Fruit fly (Drosophila melanogaster) whole organism, embryonic: ENCODE results near the gene CG8369.

Experiments used
- Atf3 ChIP-seq: fragments of 200-800 bp; sonication (Bioruptor generic); optimal IDR thresholded peaks from 3 replicates; lab custom pipeline; 2016; ENCODE audit warnings: missing biosample characterization, missing genetic modification characterization
- CG10209 ChIP-seq: fragments of 200-800 bp; sonication (Bioruptor generic); optimal IDR thresholded peaks from 3 replicates; lab custom pipeline; 2017; ENCODE audit warnings: missing biosample characterization, mild to moderate bottlenecking, missing genetic modification characterization, missing genetic modification reagents
- CG10431 ChIP-seq: fragments of 200-800 bp; sonication (Bioruptor generic); optimal IDR thresholded peaks from 3 replicates; lab custom pipeline; 2018; ENCODE audit warnings: missing biosample characterization, mild to moderate bottlenecking, missing genetic modification characterization
- CG10979 ChIP-seq: fragments of 200-800 bp; sonication (Bioruptor generic); optimal IDR thresholded peaks from 2 replicates; lab custom pipeline; 2018; ENCODE audit warnings: missing biosample characterization, mild to moderate bottlenecking, missing genetic modification characterization, moderate library complexity
- CG11723 ChIP-seq: fragments of 200-800 bp; sonication (Bioruptor generic); optimal IDR thresholded peaks from 2 replicates; lab custom pipeline; 2017; ENCODE audit warnings: missing biosample characterization, mild to moderate bottlenecking, missing genetic modification characterization
- CG13775 ChIP-seq: fragments of 200-800 bp; sonication (Bioruptor generic); optimal IDR thresholded peaks from 3 replicates; lab custom pipeline; 2017; ENCODE audit warnings: missing biosample characterization, mild to moderate bottlenecking, missing genetic modification characterization
- CG14860 ChIP-seq: fragments of 200-800 bp; sonication (Bioruptor generic); IDR thresholded peaks from 3 replicates; pipeline ENCODE4 v1.3.6; 2022; ENCODE audit warnings: missing biosample characterization, missing genetic modification characterization; ENCODE audit not compliant: partially characterized antibody
- CG17385 ChIP-seq: fragments of 200-800 bp; sonication (Bioruptor generic); optimal IDR thresholded peaks from 3 replicates; lab custom pipeline; 2018; ENCODE audit warnings: missing biosample characterization, mild to moderate bottlenecking, missing genetic modification characterization
- CG33213 ChIP-seq: fragments of 200-800 bp; sonication (Bioruptor generic); optimal IDR thresholded peaks from 3 replicates; lab custom pipeline; 2016; ENCODE audit warnings: missing biosample characterization, missing genetic modification characterization
- CG34224 ChIP-seq: fragments of 200-800 bp; sonication (Bioruptor generic); IDR thresholded peaks from 3 replicates; pipeline ENCODE4 v1.3.6; 2022; ENCODE audit warnings: missing biosample characterization, missing genetic modification characterization; ENCODE audit not compliant: partially characterized antibody
- CG3847 ChIP-seq: fragments of 200-800 bp; sonication (Bioruptor generic); IDR thresholded peaks from 2 replicates; pipeline ENCODE4 v1.3.6; 2022; ENCODE audit warnings: missing biosample characterization, missing genetic modification characterization
- CG3995 ChIP-seq: fragments of 200-800 bp; sonication (Bioruptor generic); optimal IDR thresholded peaks from 3 replicates; lab custom pipeline; 2016; ENCODE audit warnings: missing biosample characterization, missing genetic modification characterization
- CG4360 ChIP-seq: fragments of 200-800 bp; sonication (Bioruptor generic); IDR thresholded peaks from 2 replicates; pipeline ENCODE4 v1.3.6; 2022; ENCODE audit warnings: missing biosample characterization, missing genetic modification characterization
- CG7987 ChIP-seq: fragments of 200-800 bp; sonication (Bioruptor generic); optimal IDR thresholded peaks from 2 replicates; lab custom pipeline; 2018; ENCODE audit warnings: missing biosample characterization, mild to moderate bottlenecking, missing genetic modification characterization, moderate library complexity
- CG9215 ChIP-seq: fragments of 200-800 bp; sonication (Bioruptor generic); IDR thresholded peaks from 2 replicates; pipeline ENCODE4 v1.3.6; 2022; ENCODE audit warnings: missing biosample characterization, missing genetic modification characterization
- CG9437 ChIP-seq: fragments of 200-800 bp; sonication (Bioruptor generic); optimal IDR thresholded peaks from 2 replicates; lab custom pipeline; 2018; ENCODE audit warnings: missing biosample characterization, mild to moderate bottlenecking, missing genetic modification characterization
- CrebB ChIP-seq: fragments of 200-800 bp; sonication (Bioruptor generic); optimal IDR thresholded peaks from 3 replicates; lab custom pipeline; 2018; ENCODE audit warnings: missing biosample characterization, mild to moderate bottlenecking, missing genetic modification characterization
- D ChIP-seq, 2 experiments: fragments of 200-800 bp in 1 of 2; fragments of >200 bp in 1 of 2; sonication (Bioruptor generic) in 1 of 2; optimal IDR thresholded peaks; 2 replicates in 1 of 2; 3 replicates in 1 of 2; lab custom pipeline; 2017; ENCODE audit warnings: mild to moderate bottlenecking in 1 of 2, missing biosample characterization in 1 of 2, missing genetic modification characterization in 1 of 2, missing genetic modification reagents in 1 of 2
- Dp ChIP-seq: fragments of 200-800 bp; sonication (Bioruptor generic); optimal IDR thresholded peaks from 2 replicates; lab custom pipeline; 2018; ENCODE audit warnings: missing biosample characterization, mild to moderate bottlenecking, missing genetic modification characterization, moderate library complexity
- Hr39 ChIP-seq: fragments of >200 bp; optimal IDR thresholded peaks from 2 replicates; lab custom pipeline; 2017
- Lim3 ChIP-seq: fragments of 200-800 bp; sonication (Bioruptor generic); IDR thresholded peaks from 2 replicates; pipeline ENCODE4 v1.3.6; 2022; ENCODE audit warnings: missing biosample characterization, missing genetic modification characterization
- NfI ChIP-seq: fragments of 200-800 bp; sonication (Bioruptor generic); optimal IDR thresholded peaks from 3 replicates; lab custom pipeline; 2018; ENCODE audit warnings: missing biosample characterization, mild to moderate bottlenecking, missing genetic modification characterization, moderate library complexity
- Optix ChIP-seq: fragments of 200-800 bp; sonication (Bioruptor generic); IDR thresholded peaks from 3 replicates; pipeline ENCODE4 v1.3.6; 2022; ENCODE audit warnings: missing biosample characterization, missing genetic modification characterization
- Sin3A ChIP-seq: fragments of >200 bp; optimal IDR thresholded peaks from 2 replicates; lab custom pipeline; 2018
- Sox102F ChIP-seq: fragments of 200-800 bp; sonication (Bioruptor generic); optimal IDR thresholded peaks from 2 replicates; lab custom pipeline; 2018; ENCODE audit warnings: missing biosample characterization, mild to moderate bottlenecking, missing genetic modification characterization, moderate library complexity
- Ssrp ChIP-seq: fragments of 200-800 bp; sonication (Bioruptor generic); optimal IDR thresholded peaks from 2 replicates; lab custom pipeline; 2018; ENCODE audit warnings: missing biosample characterization, mild to moderate bottlenecking, missing genetic modification characterization, moderate library complexity
- Xrp1 ChIP-seq: fragments of 200-800 bp; sonication (Bioruptor generic); IDR thresholded peaks from 2 replicates; pipeline ENCODE4 v1.3.6; 2022; ENCODE audit warnings: missing biosample characterization, missing genetic modification characterization
- bsh ChIP-seq, 2 experiments: fragments of 200-800 bp; sonication (Bioruptor generic); optimal IDR thresholded peaks; 2 replicates each; lab custom pipeline; 2017 to 2018; ENCODE audit warnings: mild to moderate bottlenecking in 2 of 2, missing biosample characterization in 2 of 2, missing genetic modification characterization in 2 of 2, moderate library complexity in 1 of 2
- cas ChIP-seq: fragments of 200-800 bp; sonication (Bioruptor generic); IDR thresholded peaks from 2 replicates; pipeline ENCODE4 v1.3.6; 2022; ENCODE audit warnings: missing biosample characterization, missing genetic modification characterization
- danr ChIP-seq: fragments of 200-800 bp; sonication (Bioruptor generic); IDR thresholded peaks from 2 replicates; pipeline ENCODE4 v1.3.6; 2022; ENCODE audit warnings: missing biosample characterization, missing genetic modification characterization
- dimm ChIP-seq: fragments of 200-800 bp; sonication (Bioruptor generic); IDR thresholded peaks from 2 replicates; pipeline ENCODE4 v1.3.6; 2022; ENCODE audit warnings: missing biosample characterization, missing genetic modification characterization
- dmrt11E ChIP-seq: fragments of 200-800 bp; sonication (Bioruptor generic); optimal IDR thresholded peaks from 3 replicates; lab custom pipeline; 2018; ENCODE audit warnings: missing biosample characterization, mild to moderate bottlenecking, missing genetic modification characterization, moderate library complexity
- esg ChIP-seq: fragments of 200-800 bp; sonication (Bioruptor generic); conservative IDR thresholded peaks from 2 replicates; pipeline ENCODE4 v1.3.6; 2022; ENCODE audit warnings: missing biosample characterization, missing genetic modification characterization
- ewg ChIP-seq: fragments of 200-800 bp; sonication (Bioruptor generic); optimal IDR thresholded peaks from 3 replicates; lab custom pipeline; 2017; ENCODE audit warnings: mild to moderate bottlenecking, missing biosample characterization, missing genetic modification reagents, missing genetic modification characterization
- ftz-f1 ChIP-seq: fragments of 200-800 bp; sonication (Bioruptor generic); optimal IDR thresholded peaks from 2 replicates; lab custom pipeline; 2016; ENCODE audit warnings: missing biosample characterization, missing genetic modification characterization
- gcm ChIP-seq: fragments of 200-800 bp; sonication (Bioruptor generic); optimal IDR thresholded peaks from 2 replicates; lab custom pipeline; 2019; ENCODE audit warnings: missing biosample characterization, mild to moderate bottlenecking, missing genetic modification characterization, moderate library complexity
- gsb ChIP-seq: fragments of 200-800 bp; sonication (Bioruptor generic); IDR thresholded peaks from 2 replicates; pipeline ENCODE4 v1.3.6; 2022; ENCODE audit warnings: missing biosample characterization, missing genetic modification characterization
- ind ChIP-seq: fragments of 200-800 bp; sonication (Bioruptor generic); optimal IDR thresholded peaks from 3 replicates; lab custom pipeline; 2016; ENCODE audit warnings: missing biosample characterization, missing genetic modification characterization
- jing ChIP-seq: fragments of 200-800 bp; sonication (Bioruptor generic); optimal IDR thresholded peaks from 2 replicates; lab custom pipeline; 2018; ENCODE audit warnings: missing biosample characterization, mild to moderate bottlenecking, missing genetic modification characterization
- luna ChIP-seq: fragments of 200-800 bp; sonication (Bioruptor generic); optimal IDR thresholded peaks from 2 replicates; lab custom pipeline; 2016; ENCODE audit warnings: missing biosample characterization, missing genetic modification characterization
- sc ChIP-seq, 3 experiments: fragments of >200 bp in 2 of 3; fragments of 200-800 bp in 1 of 3; sonication (Bioruptor generic) in 1 of 3; optimal IDR thresholded peaks; 2 replicates in 2 of 3; 3 replicates in 1 of 3; lab custom pipeline; 2017; ENCODE audit warnings: mild to moderate bottlenecking in 1 of 3, missing biosample characterization in 1 of 3, missing genetic modification characterization in 1 of 3, missing genetic modification reagents in 1 of 3
- sd ChIP-seq: fragments of 200-800 bp; sonication (Bioruptor generic); optimal IDR thresholded peaks from 3 replicates; lab custom pipeline; 2018; ENCODE audit warnings: missing biosample characterization, mild to moderate bottlenecking, missing genetic modification characterization, moderate library complexity
- sima ChIP-seq: fragments of 200-800 bp; sonication (Bioruptor generic); optimal IDR thresholded peaks from 2 replicates; lab custom pipeline; 2016; ENCODE audit warnings: missing biosample characterization, missing genetic modification characterization
- sna ChIP-seq: fragments of 200-800 bp; sonication (Bioruptor generic); IDR thresholded peaks from 2 replicates; pipeline ENCODE4 v1.3.6; 2022; ENCODE audit warnings: missing biosample characterization, missing genetic modification characterization; ENCODE audit not compliant: partially characterized antibody
- sqz ChIP-seq: fragments of 200-800 bp; sonication (Bioruptor generic); optimal IDR thresholded peaks from 3 replicates; lab custom pipeline; 2018; ENCODE audit warnings: missing biosample characterization, mild to moderate bottlenecking, missing genetic modification characterization
- trem ChIP-seq: fragments of 200-800 bp; optimal IDR thresholded peaks from 3 replicates; lab custom pipeline; 2019; ENCODE audit warnings: missing biosample characterization, mild to moderate bottlenecking, missing genetic modification characterization, moderate library complexity
- vfl ChIP-seq: fragments of 200-800 bp; sonication (Bioruptor generic); optimal IDR thresholded peaks from 2 replicates; lab custom pipeline; 2016; ENCODE audit warnings: missing biosample characterization, missing genetic modification characterization
- wek ChIP-seq: fragments of 200-800 bp; sonication (Bioruptor generic); optimal IDR thresholded peaks from 3 replicates; lab custom pipeline; 2018; ENCODE audit warnings: missing biosample characterization, mild to moderate bottlenecking, missing genetic modification characterization, moderate library complexity
- zfh1 ChIP-seq: fragments of 200-800 bp; sonication (Bioruptor generic); IDR thresholded peaks from 3 replicates; pipeline ENCODE4 v1.3.6; 2022; ENCODE audit warnings: missing biosample characterization, missing genetic modification characterization

CG8369 gene

dm6 chr3R:8788722-8789400 lies 32.9 kb upstream of the CG8369 start (continued):
- TF ChIP-seq CG11723 (GFP tag; lab: Kevin White, UChicago) (no peak), CG3847 (no peak), wek (GFP tag; lab: Kevin White, UChicago) (no peak), CG10979 (peak; percentile 53), dimm (GFP tag; lab: Robert Waterston, UW) (peak; percentile 71), sima (no peak), gcm (GFP tag; lab: Kevin White, UChicago) (peak; percentile 8), trem (tag; lab: Kevin White, UChicago) (peak; percentile 19), CG9215 (no peak), gsb (no peak), esg (peak; percentile 49), CG7987 (no peak), CG17385 (peak; percentile 41), Lim3 (GFP tag; lab: Robert Waterston, UW) (no peak), Optix (GFP tag; lab: Robert Waterston, UW) (peak; percentile 59; the same call in 1 of the 3 replicates), CG4360 (peak; percentile 55; the same call in 1 of the 2 replicates), CG3995 (GFP tag; lab: Kevin White, UChicago) (no peak), sqz (no peak), ewg (GFP tag; lab: Kevin White, UChicago) (no peak), Sox102F (GFP tag; lab: Kevin White, UChicago) (peak; percentile 67), ind (GFP tag; lab: Kevin White, UChicago) (peak; percentile 34), cas (GFP tag; lab: Robert Waterston, UW) (no peak), sna (GFP tag; lab: Robert Waterston, UW) (no peak), Sin3A (lab: Kevin White, UChicago) (no peak), sd (no peak), danr (GFP tag; lab: Robert Waterston, UW) (peak; percentile 78), CG13775 (GFP tag; lab: Kevin White, UChicago) (no peak), CG9437 (GFP tag; lab: Kevin White, UChicago) (no peak), CG14860 (GFP tag; lab: Robert Waterston, UW) (no peak), Hr39 (lab: Kevin White, UChicago) (no peak), ftz-f1 (GFP tag; lab: Kevin White, UChicago) (no peak), dmrt11E (no peak), Atf3 (GFP tag; lab: Kevin White, UChicago) (no peak), luna (GFP tag; lab: Kevin White, UChicago) (no peak), sc (optimal IDR thresholded peaks at IDR 0.05; lab: Kevin White, UChicago) (no peak), sc (GFP tag; optimal IDR thresholded peaks at IDR 0.05; lab: Kevin White, UChicago) (no peak), CrebB (tag; lab: Kevin White, UChicago) (no peak), Dp (no peak), zfh1 (GFP tag; lab: Robert Waterston, UW) (peak; percentile 84), CG10431 (GFP tag; lab: Kevin White, UChicago) (no peak), CG34224 (GFP tag; lab: Robert Waterston, UW) (no peak), bsh (GFP tag; optimal IDR thresholded peaks at IDR 0.05; lab: Kevin White, UChicago) (peak; percentile 54 to 68), CG10209 (peak; percentile 14), jing (GFP tag; lab: Kevin White, UChicago) (peak; percentile 35), NfI (peak; percentile 50), D (optimal IDR thresholded peaks at IDR 0.05; lab: Kevin White, UChicago) (no peak), D (GFP tag; optimal IDR thresholded peaks at IDR 0.05; lab: Kevin White, UChicago) (peak; percentile 20), vfl (no peak), CG33213 (GFP tag; lab: Kevin White, UChicago) (no peak), Ssrp (tag; lab: Kevin White, UChicago) (peak; percentile 51), Xrp1 (GFP tag; lab: Robert Waterston, UW) (peak; percentile 62)
